Fruit fly (Drosophila melanogaster) whole organism, embryonic: Measurements from ENCODE around the gene AP-1sigma.

Source experiments
- Abd-B ChIP-seq: fragments of 200-800 bp; sonication (Bioruptor generic); optimal IDR thresholded peaks from 2 replicates; lab custom pipeline; 2018; ENCODE audit warnings: missing biosample characterization, mild to moderate bottlenecking, missing genetic modification characterization, moderate library complexity
- Adf1 ChIP-seq: fragments of 200-800 bp; sonication (Bioruptor generic); IDR thresholded peaks from 2 replicates; pipeline ENCODE4 v1.3.6; 2022; ENCODE audit warnings: missing biosample characterization, missing genetic modification characterization
- CG10321 ChIP-seq: fragments of 200-800 bp; sonication (Bioruptor generic); IDR thresholded peaks from 2 replicates; pipeline ENCODE4 v1.3.6; 2022; ENCODE audit warnings: missing biosample characterization, missing genetic modification characterization
- CG10366 ChIP-seq: fragments of 200-800 bp; sonication (Bioruptor generic); IDR thresholded peaks from 2 replicates; pipeline ENCODE4 v1.3.6; 2022; ENCODE audit warnings: missing biosample characterization, missing genetic modification characterization
- CG10654 ChIP-seq: fragments of 200-800 bp; sonication (Bioruptor generic); optimal IDR thresholded peaks from 2 replicates; lab custom pipeline; 2016; ENCODE audit warnings: missing biosample characterization, missing genetic modification characterization
- CG10959 ChIP-seq: fragments of 200-800 bp; sonication (Bioruptor generic); IDR thresholded peaks from 2 replicates; pipeline ENCODE4 v1.3.6; 2022; ENCODE audit warnings: missing biosample characterization, missing genetic modification characterization
- CG11398 ChIP-seq: fragments of 200-800 bp; sonication (Bioruptor generic); optimal IDR thresholded peaks from 2 replicates; lab custom pipeline; 2016; ENCODE audit warnings: missing biosample characterization, missing genetic modification characterization
- CG1233 ChIP-seq: fragments of 200-800 bp; sonication (Bioruptor generic); optimal IDR thresholded peaks from 4 replicates; lab custom pipeline; 2018; ENCODE audit warnings: missing biosample characterization, mild to moderate bottlenecking, missing genetic modification characterization
- CG13894 ChIP-seq: fragments of 200-800 bp; sonication (Bioruptor generic); optimal IDR thresholded peaks from 3 replicates; lab custom pipeline; 2018; ENCODE audit warnings: missing biosample characterization, mild to moderate bottlenecking, missing genetic modification characterization, moderate library complexity
- CG15011 ChIP-seq: fragments of 200-800 bp; sonication (Bioruptor generic); optimal IDR thresholded peaks from 3 replicates; lab custom pipeline; 2018; ENCODE audit warnings: missing biosample characterization, mild to moderate bottlenecking, missing genetic modification characterization
- CG1529 ChIP-seq: fragments of 200-800 bp; sonication (Bioruptor generic); optimal IDR thresholded peaks from 3 replicates; lab custom pipeline; 2018; ENCODE audit warnings: missing biosample characterization, missing genetic modification characterization
- CG15601 ChIP-seq: fragments of 200-800 bp; sonication (Bioruptor generic); optimal IDR thresholded peaks from 3 replicates; lab custom pipeline; 2019; ENCODE audit warnings: missing biosample characterization, mild to moderate bottlenecking, missing genetic modification characterization, moderate library complexity
- CG16815 ChIP-seq: fragments of 200-800 bp; sonication (Bioruptor generic); optimal IDR thresholded peaks from 3 replicates; lab custom pipeline; 2017; ENCODE audit warnings: missing biosample characterization, mild to moderate bottlenecking, missing genetic modification characterization
- CG2129 ChIP-seq: fragments of 200-800 bp; sonication (Bioruptor generic); IDR thresholded peaks from 2 replicates; pipeline ENCODE4 v1.3.6; 2022; ENCODE audit warnings: missing biosample characterization, missing genetic modification characterization; ENCODE audit not compliant: partially characterized antibody
- CG2712 ChIP-seq: fragments of 200-800 bp; optimal IDR thresholded peaks from 3 replicates; lab custom pipeline; 2019; ENCODE audit warnings: missing biosample characterization, mild to moderate bottlenecking, missing genetic modification characterization, moderate library complexity
- CG3163 ChIP-seq: fragments of 200-800 bp; sonication (Bioruptor generic); optimal IDR thresholded peaks from 3 replicates; lab custom pipeline; 2016; ENCODE audit warnings: missing biosample characterization, missing genetic modification characterization
- CG32772 ChIP-seq: fragments of 200-800 bp; sonication (Bioruptor generic); IDR thresholded peaks from 2 replicates; pipeline ENCODE4 v1.3.6; 2022; ENCODE audit warnings: missing biosample characterization, missing genetic modification characterization
- CG3407 ChIP-seq: fragments of 200-800 bp; sonication (Bioruptor generic); optimal IDR thresholded peaks from 2 replicates; lab custom pipeline; 2018; ENCODE audit warnings: missing biosample characterization, mild to moderate bottlenecking, missing genetic modification characterization
- CG4360 ChIP-seq: fragments of 200-800 bp; sonication (Bioruptor generic); IDR thresholded peaks from 2 replicates; pipeline ENCODE4 v1.3.6; 2022; ENCODE audit warnings: missing biosample characterization, missing genetic modification characterization
- CG6854 ChIP-seq: fragments of 200-800 bp; sonication (Bioruptor generic); optimal IDR thresholded peaks from 3 replicates; lab custom pipeline; 2017; ENCODE audit warnings: missing biosample characterization, mild to moderate bottlenecking, missing genetic modification characterization
- CG8359 ChIP-seq: fragments of 200-800 bp; sonication (Bioruptor generic); optimal IDR thresholded peaks from 2 replicates; lab custom pipeline; 2017; ENCODE audit warnings: missing biosample characterization, mild to moderate bottlenecking, missing genetic modification characterization, borderline replicate concordance
- CoRest ChIP-seq: fragments of 200-800 bp; sonication (Bioruptor generic); optimal IDR thresholded peaks from 3 replicates; lab custom pipeline; 2018; ENCODE audit warnings: missing biosample characterization, mild to moderate bottlenecking, missing genetic modification characterization, moderate library complexity
- D19A ChIP-seq: fragments of 200-800 bp; optimal IDR thresholded peaks from 3 replicates; lab custom pipeline; 2019; ENCODE audit warnings: missing biosample characterization, mild to moderate bottlenecking, missing genetic modification characterization, moderate library complexity
- E2f1 ChIP-seq: fragments of 200-800 bp; sonication (Bioruptor generic); IDR thresholded peaks from 2 replicates; pipeline ENCODE4 v1.3.6; 2022; ENCODE audit warnings: missing biosample characterization, missing genetic modification characterization
- Ets97D ChIP-seq: fragments of 200-800 bp; sonication (Bioruptor generic); optimal IDR thresholded peaks from 3 replicates; lab custom pipeline; 2016; ENCODE audit warnings: missing biosample characterization, missing genetic modification characterization
- GATAe ChIP-seq: fragments of 200-800 bp; sonication (Bioruptor generic); conservative IDR thresholded peaks from 2 replicates; pipeline ENCODE4 v1.3.6; 2022; ENCODE audit warnings: missing biosample characterization, missing genetic modification characterization
- Hr51 ChIP-seq, 2 experiments: fragments of 200-800 bp; sonication (Bioruptor generic); optimal IDR thresholded peaks; 2 replicates in 1 of 2; 3 replicates in 1 of 2; lab custom pipeline; 2016 to 2018; ENCODE audit warnings: missing biosample characterization in 2 of 2, missing genetic modification characterization in 2 of 2, mild to moderate bottlenecking in 1 of 2, moderate library complexity in 1 of 2
- Mad ChIP-seq: fragments of 200-800 bp; sonication (Bioruptor generic); optimal IDR thresholded peaks from 2 replicates; lab custom pipeline; 2016; ENCODE audit warnings: missing biosample characterization, missing genetic modification characterization
- Max ChIP-seq: fragments of 200-800 bp; sonication (Bioruptor generic); optimal IDR thresholded peaks from 2 replicates; lab custom pipeline; 2016; ENCODE audit warnings: missing biosample characterization, mild to moderate bottlenecking, missing genetic modification characterization
- Med ChIP-seq: fragments of 200-800 bp; sonication (Bioruptor generic); peaks from one replicate; lab custom pipeline; 2016; ENCODE audit warnings: missing biosample characterization, missing genetic modification characterization, mild to moderate bottlenecking, inconsistent platforms, moderate library complexity
- Stat92E ChIP-seq, 3 experiments: fragments of >200 bp in 2 of 3; fragments of 200-800 bp in 1 of 3; sonication (Bioruptor generic) in 1 of 3; optimal IDR thresholded peaks; 2 replicates each; lab custom pipeline; 2017 to 2019; ENCODE audit warnings: missing biosample characterization in 3 of 3, missing genetic modification characterization in 3 of 3, mild to moderate bottlenecking in 1 of 3, moderate library complexity in 1 of 3
- bigmax ChIP-seq: fragments of 200-800 bp; sonication (Bioruptor generic); optimal IDR thresholded peaks from 2 replicates; lab custom pipeline; 2018; ENCODE audit warnings: missing biosample characterization, mild to moderate bottlenecking, missing genetic modification characterization
- caup ChIP-seq: fragments of 200-800 bp; sonication (Bioruptor generic); optimal IDR thresholded peaks from 3 replicates; lab custom pipeline; 2017; ENCODE audit warnings: missing biosample characterization, mild to moderate bottlenecking, missing genetic modification characterization, moderate library complexity; ENCODE audit not compliant: severe bottlenecking
- chn ChIP-seq: fragments of 200-800 bp; sonication (Bioruptor generic); optimal IDR thresholded peaks from 2 replicates; lab custom pipeline; 2016; ENCODE audit warnings: missing biosample characterization, missing genetic modification characterization
- crol ChIP-seq: fragments of 200-800 bp; sonication (Bioruptor generic); IDR thresholded peaks from 2 replicates; pipeline ENCODE4 v1.3.6; 2022; ENCODE audit warnings: missing biosample characterization, missing genetic modification characterization
- fd102C ChIP-seq: fragments of 200-800 bp; sonication (Bioruptor generic); optimal IDR thresholded peaks from 2 replicates; lab custom pipeline; 2018; ENCODE audit warnings: missing biosample characterization, mild to moderate bottlenecking, missing genetic modification characterization, moderate library complexity
- fu2 ChIP-seq: fragments of 200-800 bp; sonication (Bioruptor generic); optimal IDR thresholded peaks from 2 replicates; lab custom pipeline; 2016; ENCODE audit warnings: missing biosample characterization, missing genetic modification characterization
- gce ChIP-seq: fragments of 200-800 bp; sonication (Bioruptor generic); IDR thresholded peaks from 3 replicates; pipeline ENCODE4 v1.3.6; 2022; ENCODE audit warnings: missing biosample characterization, missing genetic modification characterization
- grn ChIP-seq: fragments of 200-800 bp; sonication (Bioruptor generic); optimal IDR thresholded peaks from 3 replicates; lab custom pipeline; 2017; ENCODE audit warnings: missing biosample characterization, missing genetic modification characterization
- prd ChIP-seq, 3 experiments: fragments of >200 bp in 2 of 3; fragments of 200-800 bp in 1 of 3; sonication (Bioruptor generic) in 1 of 3; optimal IDR thresholded peaks in 2 of 3; IDR thresholded peaks in 1 of 3; 2 replicates in 2 of 3; 3 replicates in 1 of 3; pipeline versions ENCODE4 v1.3.6 to Lab custom; 2017 to 2022; ENCODE audit warnings: missing biosample characterization in 1 of 3, missing genetic modification characterization in 1 of 3
- repo ChIP-seq: fragments of 200-800 bp; sonication (Bioruptor generic); optimal IDR thresholded peaks from 2 replicates; lab custom pipeline; 2016; ENCODE audit warnings: missing biosample characterization, missing genetic modification characterization
- sd ChIP-seq: fragments of 200-800 bp; sonication (Bioruptor generic); optimal IDR thresholded peaks from 3 replicates; lab custom pipeline; 2018; ENCODE audit warnings: missing biosample characterization, mild to moderate bottlenecking, missing genetic modification characterization, moderate library complexity
- sim ChIP-seq: fragments of 200-800 bp; sonication (Bioruptor generic); IDR thresholded peaks from 2 replicates; pipeline ENCODE4 v1.3.6; 2022; ENCODE audit warnings: missing biosample characterization, missing genetic modification characterization
- sqz ChIP-seq: fragments of 200-800 bp; sonication (Bioruptor generic); optimal IDR thresholded peaks from 3 replicates; lab custom pipeline; 2018; ENCODE audit warnings: missing biosample characterization, mild to moderate bottlenecking, missing genetic modification characterization
- stc ChIP-seq: fragments of 200-800 bp; sonication (Bioruptor generic); IDR thresholded peaks from 2 replicates; pipeline ENCODE4 v1.3.6; 2022; ENCODE audit warnings: missing biosample characterization, missing genetic modification characterization
- tio ChIP-seq: fragments of 200-800 bp; sonication (Bioruptor generic); optimal IDR thresholded peaks from 2 replicates; lab custom pipeline; 2017; ENCODE audit warnings: missing biosample characterization, missing genetic modification characterization, inconsistent platforms
- ttk ChIP-seq: fragments of 200-800 bp; sonication (Bioruptor generic); IDR thresholded peaks from 2 replicates; pipeline ENCODE4 v2.1.2; 2022; ENCODE audit warnings: missing biosample characterization, missing genetic modification characterization
- usp ChIP-seq: fragments of >200 bp; optimal IDR thresholded peaks from 2 replicates; lab custom pipeline; 2017; ENCODE audit warnings: missing biosample characterization, missing genetic modification characterization
- yki ChIP-seq: fragments of >200 bp; optimal IDR thresholded peaks from 3 replicates; lab custom pipeline; 2018
- zen ChIP-seq: fragments of 200-800 bp; sonication (Bioruptor generic); optimal IDR thresholded peaks from 3 replicates; lab custom pipeline; 2018; ENCODE audit warnings: missing biosample characterization, mild to moderate bottlenecking, missing genetic modification characterization, moderate library complexity

AP-1sigma gene

dm6 chr3R:24006449-24007159 is 48.2 kb downstream of the AP-1sigma start (continued):
- no peak for TF ChIP-seq stc (GFP tag; lab: Robert Waterston, UW)
- no peak for TF ChIP-seq prd (optimal IDR thresholded peaks at IDR 0.05; lab: Kevin White, UChicago)
- TF ChIP-seq prd (GFP tag; IDR thresholded peaks at IDR 0.05; lab: Robert Waterston, UW) = no peak
- no peak for TF ChIP-seq chn (GFP tag; lab: Kevin White, UChicago)
- TF ChIP-seq yki (lab: Kevin White, UChicago) = no peak
- peak; percentile 10 for TF ChIP-seq CG3163
- no peak for TF ChIP-seq CG10366
- TF ChIP-seq CG1529 (GFP tag; lab: Kevin White, UChicago) = no peak
- peak; percentile 72 for TF ChIP-seq Med (GFP tag; lab: Kevin White, UChicago)
- peak; percentile 50 for TF ChIP-seq crol (GFP tag; lab: Robert Waterston, UW)
- TF ChIP-seq CoRest (tag; lab: Kevin White, UChicago) = peak; percentile 28
- no peak for TF ChIP-seq bigmax
- no peak for TF ChIP-seq tio (GFP tag; lab: Kevin White, UChicago)
- no peak for TF ChIP-seq D19A
- TF ChIP-seq CG15601 (tag; lab: Kevin White, UChicago) = no peak
- TF ChIP-seq grn = peak; percentile 53
- TF ChIP-seq CG2129 (GFP tag; lab: Robert Waterston, UW) = no peak
- TF ChIP-seq CG10959 (GFP tag; lab: Robert Waterston, UW) = no peak
- no peak for TF ChIP-seq CG13894 (tag; lab: Kevin White, UChicago)
- TF ChIP-seq Abd-B (GFP tag; lab: Kevin White, UChicago) = no peak
- TF ChIP-seq CG15011 = no peak
- no peak for TF ChIP-seq Mad (GFP tag; lab: Kevin White, UChicago)
- no peak for TF ChIP-seq usp (GFP tag; lab: Kevin White, UChicago)
- no peak for TF ChIP-seq gce
- peak in 1 of 2 experiments; percentile 11 for TF ChIP-seq Hr51 (GFP tag; optimal IDR thresholded peaks at IDR 0.05; lab: Kevin White, UChicago)
- TF ChIP-seq fd102C = no peak
- peak; percentile 26; the same call in 1 of the 2 replicates for TF ChIP-seq E2f1 (GFP tag; lab: Robert Waterston, UW)
- no peak for TF ChIP-seq CG11398 (GFP tag; lab: Kevin White, UChicago)
- TF ChIP-seq sqz (GFP tag; lab: Kevin White, UChicago) = no peak
- no peak for TF ChIP-seq ttk (GFP tag; lab: Robert Waterston, UW)
- TF ChIP-seq CG3407 (GFP tag; lab: Kevin White, UChicago) = no peak
- TF ChIP-seq Max (GFP tag; lab: Kevin White, UChicago) = no peak
- 0 out of 2 replicates have a peak, but pooled peaks have one; percentile 29 for TF ChIP-seq CG32772
- no peak for TF ChIP-seq Adf1 (GFP tag; lab: Robert Waterston, UW)
- TF ChIP-seq sd (tag; lab: Kevin White, UChicago) = peak; percentile 8
- no peak for TF ChIP-seq CG2712 (tag; lab: Kevin White, UChicago)
- no peak for TF ChIP-seq sim (GFP tag; lab: Robert Waterston, UW)
- TF ChIP-seq CG1233 (GFP tag; lab: Kevin White, UChicago) = no peak
- no peak for TF ChIP-seq CG6854 (GFP tag; lab: Kevin White, UChicago)
- TF ChIP-seq CG10321 = no peak
- TF ChIP-seq CG8359 (GFP tag; lab: Kevin White, UChicago) = no peak
- no peak for TF ChIP-seq Stat92E (GFP tag; optimal IDR thresholded peaks at IDR 0.05; lab: Kevin White, UChicago)
- TF ChIP-seq repo = no peak
- no peak for TF ChIP-seq zen (tag; lab: Kevin White, UChicago)
- TF ChIP-seq Ets97D = no peak
- TF ChIP-seq CG16815 = no peak
- TF ChIP-seq CG10654 = no peak
- TF ChIP-seq GATAe = no peak
- no peak for TF ChIP-seq CG4360 (GFP tag; lab: Robert Waterston, UW)
- TF ChIP-seq fu2 = no peak
- TF ChIP-seq caup = no peak
